Worm (Caenorhabditis elegans): Measurements from ENCODE around the gene T04B8.5.

DNA sequence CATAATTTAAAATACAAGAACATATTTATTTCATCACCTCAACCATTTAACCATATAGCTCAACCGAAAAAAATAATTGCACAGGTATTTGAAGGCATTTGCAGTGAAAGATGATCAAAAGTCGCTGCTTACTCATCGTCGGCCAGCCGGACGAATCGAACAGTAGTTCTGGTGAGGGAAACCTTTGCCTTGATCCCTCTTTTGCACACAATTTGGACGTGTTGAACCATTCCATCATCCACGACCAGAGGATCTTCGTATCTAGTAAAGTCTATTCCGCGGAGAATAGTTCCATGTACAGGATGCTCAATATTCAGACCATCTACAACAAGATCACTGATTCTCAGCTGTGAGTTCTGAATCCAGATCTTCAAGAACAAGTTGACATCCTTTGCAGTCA, 42.4 kb downstream of the T04B8.5 start:
- TF ChIP-seq flt-1 (GFP tag; IDR thresholded peaks at IDR 0.05): no peak
- TF ChIP-seq hnd-1 (tag; optimal IDR thresholded peaks at IDR 0.05): no peak
- TF ChIP-seq ama-1 (optimal IDR thresholded peaks at IDR 0.05): no peak
- TF ChIP-seq tbx-11 (GFP tag; IDR thresholded peaks at IDR 0.05): no peak
- no peak for TF ChIP-seq tbx-37 (GFP tag; conservative IDR thresholded peaks at IDR 0.05)
- no peak for TF ChIP-seq scrt-1 (GFP tag; IDR thresholded peaks at IDR 0.05)
- TF ChIP-seq hmg-4 (GFP tag; optimal IDR thresholded peaks at IDR 0.05): no peak
- TF ChIP-seq sea-1 (GFP tag; conservative IDR thresholded peaks at IDR 0.05): no peak
- no peak for TF ChIP-seq B0310.2 (tag; optimal IDR thresholded peaks at IDR 0.05)
